Worm (Caenorhabditis elegans): ENCODE measurements around the gene W04H10.1.

W04H10.1 gene

DNA sequence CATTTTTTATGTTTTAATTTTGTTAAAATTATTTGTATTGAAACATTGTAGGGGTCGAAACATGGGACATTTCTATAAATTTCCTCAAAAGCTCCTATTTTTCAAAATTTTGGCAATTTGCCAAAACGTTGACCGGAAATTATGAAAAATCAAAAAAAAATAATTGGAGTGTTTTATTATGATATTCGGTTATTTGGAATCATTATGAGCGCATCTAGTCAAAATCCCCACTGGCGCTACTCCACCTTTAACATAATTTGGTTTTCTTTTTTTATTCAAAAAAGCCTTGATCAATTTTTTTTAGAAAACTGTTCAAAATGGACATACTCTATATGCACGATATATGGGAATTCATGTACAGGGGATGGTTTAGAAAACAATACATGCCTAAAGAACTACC lies 3.6 kb upstream of the W04H10.1 start, which contains the start of gene W04H10.2:
TSS of gene W04H10.2 (plus strand) at position 301 of the 400 bp plus-strand sequence.
- TF ChIP-seq unc-62 (GFP tag; optimal IDR thresholded peaks at IDR 0.05) (no peak), efl-1 (GFP tag; optimal IDR thresholded peaks at IDR 0.05) (no peak), F10E7.11 (tag; optimal IDR thresholded peaks at IDR 0.05) (no peak), attf-6 (GFP tag; IDR thresholded peaks at IDR 0.05) (no peak), F33H1.4 (GFP tag; IDR thresholded peaks at IDR 0.05) (no peak), hlh-26 (GFP tag; conservative IDR thresholded peaks at IDR 0.05) (no peak), nhr-27 (tag; optimal IDR thresholded peaks at IDR 0.05) (no peak), hmg-1.2 (GFP tag; IDR thresholded peaks at IDR 0.05) (no peak), madf-3 (GFP tag; IDR thresholded peaks at IDR 0.05) (no peak)

- TF ChIP-seq B0019.2 (GFP tag; conservative IDR thresholded peaks at IDR 0.05), result no peak
- TF ChIP-seq akir-1 (GFP tag; optimal IDR thresholded peaks at IDR 0.05), result no peak
- TF ChIP-seq T26A5.8 (tag; optimal IDR thresholded peaks at IDR 0.05), result no peak
- TF ChIP-seq let-607 (tag; optimal IDR thresholded peaks at IDR 0.05), result no peak
- TF ChIP-seq lsl-1 (GFP tag; optimal IDR thresholded peaks at IDR 0.05), result no peak
- no peak for TF ChIP-seq ets-4 (GFP tag; optimal IDR thresholded peaks at IDR 0.05)
- no peak for TF ChIP-seq lin-40 (tag; optimal IDR thresholded peaks at IDR 0.05)
- TF ChIP-seq ama-1 (optimal IDR thresholded peaks at IDR 0.05), result no peak
- no peak for TF ChIP-seq ama-1 (GFP tag; optimal IDR thresholded peaks at IDR 0.05)
- TF ChIP-seq F22D6.2 (tag; optimal IDR thresholded peaks at IDR 0.05), result no peak
- no peak for TF ChIP-seq lir-1 (GFP tag; conservative IDR thresholded peaks at IDR 0.05)
- no peak for TF ChIP-seq bed-2 (GFP tag; IDR thresholded peaks at IDR 0.05)
- no peak for TF ChIP-seq atf-7 (tag; optimal IDR thresholded peaks at IDR 0.05)
- no peak for TF ChIP-seq ceh-27 (GFP tag; optimal IDR thresholded peaks at IDR 0.05)
- no peak for TF ChIP-seq aptf-3 (GFP tag; IDR thresholded peaks at IDR 0.05)
- TF ChIP-seq snpc-1.1 (tag; optimal IDR thresholded peaks at IDR 0.05; ENCODE audit: insufficient read depth), result no peak
- TF ChIP-seq aptf-2 (GFP tag; conservative IDR thresholded peaks at IDR 0.05), result no peak
- TF ChIP-seq nfyb-1 (GFP tag; IDR thresholded peaks at IDR 0.05), result no peak
- TF ChIP-seq F39B2.1 (GFP tag; IDR thresholded peaks at IDR 0.05), result no peak
- no peak for TF ChIP-seq somi-1 (GFP tag; optimal IDR thresholded peaks at IDR 0.05)
Measured at ce11 chrII:606033-606432, 2.8 kb upstream of the W04H10.1 start, which contains the start of gene W04H10.5. TSS of gene W04H10.5 (plus strand) at chrII:606333.

- TF ChIP-seq F22D6.2 (tag; optimal IDR thresholded peaks at IDR 0.05), result no peak
- no peak for TF ChIP-seq athp-1 (tag; optimal IDR thresholded peaks at IDR 0.05)
- TF ChIP-seq egl-18 (GFP tag; IDR thresholded peaks at IDR 0.05), result no peak
- TF ChIP-seq pbrm-1 (GFP tag; IDR thresholded peaks at IDR 0.05), result no peak
- TF ChIP-seq F55B11.4 (tag; optimal IDR thresholded peaks at IDR 0.05; ENCODE audit: borderline replicate concordance, insufficient read depth), result no peak
- TF ChIP-seq madf-6 (GFP tag; IDR thresholded peaks at IDR 0.05), result no peak
- TF ChIP-seq hsf-1 (GFP tag; IDR thresholded peaks at IDR 0.05), result no peak
- TF ChIP-seq somi-1 (GFP tag; optimal IDR thresholded peaks at IDR 0.05), result no peak
- TF ChIP-seq hmg-20 (GFP tag; IDR thresholded peaks at IDR 0.05), result no peak
- no peak for TF ChIP-seq ztf-28 (GFP tag; IDR thresholded peaks at IDR 0.05)
- no peak for TF ChIP-seq tbp1 (GFP tag; optimal IDR thresholded peaks at IDR 0.05)
- TF ChIP-seq ama-1 (optimal IDR thresholded peaks at IDR 0.05), result no peak
- no peak for TF ChIP-seq ama-1 (GFP tag; optimal IDR thresholded peaks at IDR 0.05)
- TF ChIP-seq dox-1 (GFP tag; IDR thresholded peaks at IDR 0.05), result no peak
- no peak for TF ChIP-seq atf-7 (tag; optimal IDR thresholded peaks at IDR 0.05)
- no peak for TF ChIP-seq F57C9.4 (tag; optimal IDR thresholded peaks at IDR 0.05)
- TF ChIP-seq attf-3 (GFP tag; conservative IDR thresholded peaks at IDR 0.05), result no peak
- no peak for TF ChIP-seq ceh-40 (GFP tag; IDR thresholded peaks at IDR 0.05)
Measured at ce11 chrII:608341-608740, 516 bp upstream of the W04H10.1 start, which contains the start of gene W04H10.6. TSS of gene W04H10.6 (minus strand) at chrII:608441.

Measured in whole organism, young adult.